Fruit fly (Drosophila melanogaster) whole organism, embryonic: ENCODE data around the gene CG7295.
A peak's percentile ranks its signal among the peaks of the same experiment; 100 is the strongest.

Source experiments
- Ada2b ChIP-seq: fragments of 200-800 bp; sonication (Bioruptor generic); IDR thresholded peaks from 2 replicates; pipeline ENCODE4 v1.3.6; 2022; ENCODE audit warnings: missing biosample characterization, missing genetic modification characterization
- Awh ChIP-seq: fragments of 200-800 bp; sonication (Bioruptor generic); IDR thresholded peaks from 2 replicates; pipeline ENCODE4, ENCODE4 v1.3.6; 2022; ENCODE audit warnings: missing biosample characterization, missing genetic modification characterization
- CG10431 ChIP-seq: fragments of 200-800 bp; sonication (Bioruptor generic); optimal IDR thresholded peaks from 3 replicates; lab custom pipeline; 2018; ENCODE audit warnings: missing biosample characterization, mild to moderate bottlenecking, missing genetic modification characterization
- CG11504 ChIP-seq: fragments of 200-800 bp; sonication (Bioruptor generic); optimal IDR thresholded peaks from 3 replicates; lab custom pipeline; 2019; ENCODE audit warnings: missing biosample characterization, mild to moderate bottlenecking, missing genetic modification characterization, moderate library complexity
- CG12071 ChIP-seq: fragments of 200-800 bp; sonication (Bioruptor generic); optimal IDR thresholded peaks from 3 replicates; lab custom pipeline; 2018; ENCODE audit warnings: missing biosample characterization, mild to moderate bottlenecking, missing genetic modification characterization
- CG12744 ChIP-seq: fragments of 200-800 bp; sonication (Bioruptor generic); optimal IDR thresholded peaks from 2 replicates; lab custom pipeline; 2016; ENCODE audit warnings: missing biosample characterization, missing genetic modification characterization
- CG12769 ChIP-seq: fragments of 200-800 bp; sonication (Bioruptor generic); optimal IDR thresholded peaks from 2 replicates; lab custom pipeline; 2019; ENCODE audit warnings: missing biosample characterization, mild to moderate bottlenecking, missing genetic modification characterization, moderate library complexity
- CG15696 ChIP-seq: fragments of 200-800 bp; sonication (Bioruptor generic); optimal IDR thresholded peaks from 2 replicates; lab custom pipeline; 2019; ENCODE audit warnings: missing biosample characterization, mild to moderate bottlenecking, missing genetic modification characterization, moderate library complexity
- CG2199 ChIP-seq: fragments of 200-800 bp; sonication (Bioruptor generic); IDR thresholded peaks from 3 replicates; pipeline ENCODE4 v1.3.6; 2022; ENCODE audit warnings: missing biosample characterization, missing genetic modification characterization
- CG4820 ChIP-seq: fragments of 200-800 bp; sonication (Bioruptor generic); optimal IDR thresholded peaks from 3 replicates; lab custom pipeline; 2016; ENCODE audit warnings: missing biosample characterization, missing genetic modification characterization
- CG6654 ChIP-seq: fragments of 200-800 bp; sonication (Bioruptor generic); optimal IDR thresholded peaks from 2 replicates; lab custom pipeline; 2017; ENCODE audit warnings: missing biosample characterization, mild to moderate bottlenecking, missing genetic modification characterization
- CG7372 ChIP-seq: fragments of 200-800 bp; sonication (Bioruptor generic); IDR thresholded peaks from 2 replicates; pipeline ENCODE4 v1.3.6; 2022; ENCODE audit warnings: missing biosample characterization, missing genetic modification characterization
- CG7963 ChIP-seq: fragments of 200-800 bp; sonication (Bioruptor generic); IDR thresholded peaks from 3 replicates; pipeline ENCODE4 v1.3.6; 2022; ENCODE audit warnings: missing biosample characterization, missing genetic modification characterization; ENCODE audit not compliant: partially characterized antibody
- D19B ChIP-seq: fragments of 200-800 bp; sonication (Bioruptor generic); optimal IDR thresholded peaks from 2 replicates; lab custom pipeline; 2017; ENCODE audit warnings: missing biosample characterization, mild to moderate bottlenecking, missing genetic modification characterization
- Dbx ChIP-seq: fragments of 200-800 bp; sonication (Bioruptor generic); IDR thresholded peaks from 3 replicates; pipeline ENCODE4 v1.3.6; 2022; ENCODE audit warnings: missing biosample characterization, missing genetic modification characterization
- Dp ChIP-seq: fragments of 200-800 bp; sonication (Bioruptor generic); optimal IDR thresholded peaks from 2 replicates; lab custom pipeline; 2018; ENCODE audit warnings: missing biosample characterization, mild to moderate bottlenecking, missing genetic modification characterization, moderate library complexity
- Dref ChIP-seq: fragments of 200-800 bp; sonication (Bioruptor generic); IDR thresholded peaks from 2 replicates; pipeline ENCODE4 v1.3.6; 2022; ENCODE audit warnings: missing biosample characterization, missing genetic modification characterization
- E2f2 ChIP-seq: fragments of 200-800 bp; sonication (Bioruptor generic); IDR thresholded peaks from 2 replicates; pipeline ENCODE4 v1.3.6; 2022; ENCODE audit warnings: missing biosample characterization, missing genetic modification characterization
- Elba2 ChIP-seq: fragments of 200-800 bp; sonication (Bioruptor generic); optimal IDR thresholded peaks from 3 replicates; lab custom pipeline; 2016; ENCODE audit warnings: missing biosample characterization, missing genetic modification characterization
- HmgZ ChIP-seq: fragments of 200-800 bp; sonication (Bioruptor generic); optimal IDR thresholded peaks from 2 replicates; lab custom pipeline; 2018; ENCODE audit warnings: missing biosample characterization, mild to moderate bottlenecking, missing genetic modification characterization
- Hr3 ChIP-seq: fragments of 200-800 bp; sonication (Bioruptor generic); optimal IDR thresholded peaks from 3 replicates; lab custom pipeline; 2016; ENCODE audit warnings: missing biosample characterization, missing genetic modification characterization
- Lpt ChIP-seq: fragments of >200 bp; optimal IDR thresholded peaks from 2 replicates; lab custom pipeline; 2018; ENCODE audit warnings: missing biosample characterization, missing genetic modification characterization
- Pdp1 ChIP-seq, 2 experiments: fragments of 200-800 bp; sonication (Bioruptor generic); optimal IDR thresholded peaks; 3 replicates each; lab custom pipeline; 2016; ENCODE audit warnings: missing biosample characterization in 2 of 2, missing genetic modification characterization in 2 of 2, mild to moderate bottlenecking in 1 of 2, moderate library complexity in 1 of 2
- Scr ChIP-seq: fragments of 200-800 bp; sonication (Bioruptor generic); IDR thresholded peaks from 2 replicates; pipeline ENCODE4 v1.3.6; 2022; ENCODE audit warnings: missing biosample characterization, missing genetic modification characterization; ENCODE audit not compliant: partially characterized antibody
- YL-1 ChIP-seq: fragments of 200-800 bp; sonication (Bioruptor generic); optimal IDR thresholded peaks from 3 replicates; lab custom pipeline; 2017; ENCODE audit warnings: missing biosample characterization, mild to moderate bottlenecking, missing genetic modification characterization
- aop ChIP-seq: fragments of 200-800 bp; sonication (Bioruptor generic); IDR thresholded peaks from 2 replicates; pipeline ENCODE4 v1.3.6; 2022; ENCODE audit warnings: missing biosample characterization, missing genetic modification characterization
- chinmo ChIP-seq: fragments of 200-800 bp; sonication (Bioruptor generic); IDR thresholded peaks from 4 replicates; pipeline ENCODE4 v1.3.6; 2022; ENCODE audit warnings: missing biosample characterization, missing genetic modification characterization; ENCODE audit not compliant: partially characterized antibody
- ci ChIP-seq: fragments of 200-800 bp; sonication (Bioruptor generic); IDR thresholded peaks from 3 replicates; pipeline ENCODE4 v1.3.6; 2022; ENCODE audit warnings: missing biosample characterization, missing genetic modification characterization
- crol ChIP-seq: fragments of 200-800 bp; sonication (Bioruptor generic); IDR thresholded peaks from 2 replicates; pipeline ENCODE4 v1.3.6; 2022; ENCODE audit warnings: missing biosample characterization, missing genetic modification characterization
- dimm ChIP-seq: fragments of 200-800 bp; sonication (Bioruptor generic); IDR thresholded peaks from 2 replicates; pipeline ENCODE4 v1.3.6; 2022; ENCODE audit warnings: missing biosample characterization, missing genetic modification characterization
- dmrt11E ChIP-seq: fragments of 200-800 bp; sonication (Bioruptor generic); optimal IDR thresholded peaks from 3 replicates; lab custom pipeline; 2018; ENCODE audit warnings: missing biosample characterization, mild to moderate bottlenecking, missing genetic modification characterization, moderate library complexity
- ems ChIP-seq: fragments of 200-800 bp; sonication (Bioruptor generic); optimal IDR thresholded peaks from 3 replicates; lab custom pipeline; 2016; ENCODE audit warnings: missing biosample characterization, missing genetic modification characterization
- kay ChIP-seq: fragments of 200-800 bp; sonication (Bioruptor generic); optimal IDR thresholded peaks from 2 replicates; lab custom pipeline; 2016; ENCODE audit warnings: missing biosample characterization, missing genetic modification characterization
- pho ChIP-seq: fragments of 200-800 bp; sonication (Bioruptor generic); optimal IDR thresholded peaks from 2 replicates; lab custom pipeline; 2016; ENCODE audit warnings: missing biosample characterization, missing genetic modification characterization
- ranshi ChIP-seq: fragments of 200-800 bp; sonication (Bioruptor generic); IDR thresholded peaks from 2 replicates; pipeline ENCODE4 v1.3.6; 2022; ENCODE audit warnings: missing biosample characterization, missing genetic modification characterization
- sd ChIP-seq: fragments of 200-800 bp; sonication (Bioruptor generic); optimal IDR thresholded peaks from 3 replicates; lab custom pipeline; 2018; ENCODE audit warnings: missing biosample characterization, mild to moderate bottlenecking, missing genetic modification characterization, moderate library complexity
- sens ChIP-seq: fragments of 200-800 bp; sonication (Bioruptor generic); peaks from one replicate; lab custom pipeline; 2016; ENCODE audit warnings: missing biosample characterization, missing genetic modification characterization
- sisA ChIP-seq: fragments of 200-800 bp; sonication (Bioruptor generic); IDR thresholded peaks from 2 replicates; pipeline ENCODE4 v1.3.6; 2022; ENCODE audit warnings: missing biosample characterization, missing genetic modification characterization
- so ChIP-seq: fragments of 200-800 bp; sonication (Bioruptor generic); IDR thresholded peaks from 3 replicates; pipeline ENCODE4 v1.3.6; 2022; ENCODE audit warnings: missing biosample characterization, missing genetic modification characterization
- zf30C ChIP-seq: fragments of 200-800 bp; sonication (Bioruptor generic); optimal IDR thresholded peaks from 3 replicates; lab custom pipeline; 2018; ENCODE audit warnings: missing biosample characterization, mild to moderate bottlenecking, missing genetic modification characterization

CG7295 gene

DNA sequence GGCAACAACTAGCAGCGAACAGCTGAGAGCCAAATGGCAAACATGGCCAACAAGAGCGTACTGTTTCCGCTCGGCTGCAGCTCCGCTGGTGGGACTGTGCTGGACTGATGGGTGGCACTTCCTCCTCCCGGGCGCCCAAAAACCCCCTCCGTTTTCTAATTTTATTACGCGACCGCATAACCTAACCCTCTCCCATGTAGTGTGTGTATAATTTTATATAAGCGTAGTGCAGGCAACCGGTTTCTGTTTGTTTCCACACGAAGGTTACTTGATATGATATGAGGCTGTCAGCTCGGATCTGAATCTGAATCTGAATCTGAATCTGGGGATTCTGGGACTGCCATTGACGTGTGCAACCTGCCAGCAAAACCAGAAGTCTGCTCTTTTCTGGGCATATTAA is 33.3 kb downstream of the CG7295 start:
- TF ChIP-seq ranshi (no peak), Dbx (GFP tag; lab: Robert Waterston, UW) (0 out of 3 replicates have a peak, but pooled peaks have one; percentile 8), Awh (GFP tag; lab: Robert Waterston, UW) (no peak), CG12769 (tag; lab: Kevin White, UChicago) (peak; percentile 26), CG11504 (tag; lab: Kevin White, UChicago) (no peak), E2f2 (no peak), sens (GFP tag; lab: Kevin White, UChicago) (peak; percentile 49), aop (no peak), CG10431 (GFP tag; lab: Kevin White, UChicago) (peak; percentile 95), HmgZ (tag; lab: Kevin White, UChicago) (no peak), Elba2 (no peak), CG7372 (GFP tag; lab: Robert Waterston, UW) (no peak), Pdp1 (GFP tag; optimal IDR thresholded peaks at IDR 0.05; lab: Kevin White, UChicago) (peak in 1 of 2 experiments; percentile 76), CG12744 (GFP tag; lab: Kevin White, UChicago) (no peak), crol (0 out of 2 replicates have a peak, but pooled peaks have one; percentile 18), ci (GFP tag; lab: Robert Waterston, UW) (0 out of 3 replicates have a peak, but pooled peaks have one; percentile 10), so (no peak), Ada2b (GFP tag; lab: Robert Waterston, UW) (no peak), Dref (no peak), sd (no peak), CG4820 (GFP tag; lab: Kevin White, UChicago) (no peak), pho (GFP tag; lab: Kevin White, UChicago) (no peak), Scr (GFP tag; lab: Robert Waterston, UW) (no peak), chinmo (GFP tag; lab: Robert Waterston, UW) (peak; percentile 49; the same call in 1 of the 4 replicates), kay (GFP tag; lab: Kevin White, UChicago) (no peak), CG12071 (GFP tag; lab: Kevin White, UChicago) (no peak), ems (GFP tag; lab: Kevin White, UChicago) (no peak), CG2199 (GFP tag; lab: Robert Waterston, UW) (0 out of 3 replicates have a peak, but pooled peaks have one; percentile 22), Dp (GFP tag; lab: Kevin White, UChicago) (no peak), sisA (GFP tag; lab: Robert Waterston, UW) (no peak), CG7963 (GFP tag; lab: Robert Waterston, UW) (no peak)
- TF ChIP-seq, all 482 proteins: peak for 9

DNA sequence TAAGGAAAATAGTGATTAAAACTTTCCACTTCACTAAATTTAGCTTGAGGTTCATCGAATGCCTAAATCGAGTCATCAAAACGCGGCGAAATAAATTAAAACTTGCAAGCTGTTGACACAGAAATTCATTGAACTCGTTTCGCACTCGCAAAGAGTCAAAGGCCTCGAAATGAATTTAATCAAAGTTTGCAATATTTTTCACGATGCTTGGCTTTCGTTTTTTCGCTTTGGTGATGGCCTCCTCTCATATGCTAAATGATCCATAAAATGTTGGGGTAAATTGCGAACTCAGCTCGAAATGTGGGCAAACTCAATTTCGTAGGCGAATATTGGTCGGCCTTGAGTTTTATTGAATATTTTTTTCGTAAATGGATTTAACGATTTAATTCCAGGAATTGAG is 36.7 kb downstream of the CG7295 start:
- no peak for TF ChIP-seq D19B (GFP tag; lab: Kevin White, UChicago)
- no peak for TF ChIP-seq CG6654 (GFP tag; lab: Kevin White, UChicago)
- TF ChIP-seq zf30C (GFP tag; lab: Kevin White, UChicago), result no peak
- TF ChIP-seq dimm, result no peak
- TF ChIP-seq CG15696 (tag; lab: Kevin White, UChicago), result no peak
- no peak for TF ChIP-seq YL-1 (GFP tag; lab: Kevin White, UChicago)
- no peak for TF ChIP-seq dmrt11E (tag; lab: Kevin White, UChicago)
- no peak for TF ChIP-seq CG10431 (GFP tag; lab: Kevin White, UChicago)
- TF ChIP-seq Hr3 (GFP tag; lab: Kevin White, UChicago), result no peak
- TF ChIP-seq Lpt, result no peak
- no peak for TF ChIP-seq crol
